Worm (Caenorhabditis elegans): ENCODE data around the gene gst-36.

Gene gst-36

DNA sequence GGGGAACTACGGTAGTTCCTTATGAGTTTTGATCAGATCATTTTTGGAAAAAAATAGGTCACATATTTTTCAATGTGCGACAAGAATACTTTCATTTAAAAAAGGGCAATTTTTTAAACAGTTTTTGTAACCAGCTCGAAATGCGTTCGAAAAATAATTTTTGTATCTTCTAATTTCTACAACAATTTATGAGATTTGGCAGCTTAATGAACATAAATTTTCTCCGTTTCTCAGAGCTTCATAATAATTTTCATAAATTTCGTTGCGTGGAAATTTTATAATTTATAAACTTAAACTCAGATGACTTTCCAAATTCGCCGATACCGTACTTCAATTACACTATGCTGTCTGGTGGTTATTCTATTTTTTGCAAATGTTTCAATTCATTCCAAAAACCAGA is 32.1 kb upstream of the gst-36 start, which contains the start of gene F21G4.3:
F21G4.3 (plus strand) TSS at position 301 of the 400 bp plus-strand sequence.
- TF ChIP-seq ceh-31 (tag; optimal IDR thresholded peaks at IDR 0.05) (no peak), nhr-11 (tag; optimal IDR thresholded peaks at IDR 0.05) (no peak), ref-2 (tag; optimal IDR thresholded peaks at IDR 0.05) (no peak), hlh-6 (tag; optimal IDR thresholded peaks at IDR 0.05) (no peak), ceh-14 (tag; optimal IDR thresholded peaks at IDR 0.05) (no peak), ama-1 (optimal IDR thresholded peaks at IDR 0.05) (no peak), pha-2 (tag; optimal IDR thresholded peaks at IDR 0.05) (no peak), ztf-16 (tag; optimal IDR thresholded peaks at IDR 0.05) (no peak), unc-55 (GFP tag; optimal IDR thresholded peaks at IDR 0.05) (no peak), ets-4 (tag; optimal IDR thresholded peaks at IDR 0.05) (no peak), hlh-30 (tag; optimal IDR thresholded peaks at IDR 0.05; ENCODE audit: insufficient read depth) (no peak), hlh-15 (tag; optimal IDR thresholded peaks at IDR 0.05) (no peak), dmd-4 (tag; optimal IDR thresholded peaks at IDR 0.05; ENCODE audit: borderline replicate concordance) (no peak), unc-86 (tag; optimal IDR thresholded peaks at IDR 0.05) (no peak), ceh-34 (tag; optimal IDR thresholded peaks at IDR 0.05) (no peak), lim-6 (tag; optimal IDR thresholded peaks at IDR 0.05) (no peak), syd-9 (tag; optimal IDR thresholded peaks at IDR 0.05) (no peak)

- TF ChIP-seq ceh-48 (tag; optimal IDR thresholded peaks at IDR 0.05) (no peak), pha-2 (tag; optimal IDR thresholded peaks at IDR 0.05) (no peak), hlh-30 (tag; optimal IDR thresholded peaks at IDR 0.05; ENCODE audit: insufficient read depth) (no peak), hlh-6 (tag; optimal IDR thresholded peaks at IDR 0.05) (no peak), hlh-13 (GFP tag; optimal IDR thresholded peaks at IDR 0.05) (no peak), tbx-2 (tag; optimal IDR thresholded peaks at IDR 0.05) (no peak), madf-2 (tag; optimal IDR thresholded peaks at IDR 0.05) (no peak), K02D7.2 (tag; optimal IDR thresholded peaks at IDR 0.05) (no peak), sox-4 (tag; optimal IDR thresholded peaks at IDR 0.05) (no peak), dve-1 (tag; optimal IDR thresholded peaks at IDR 0.05) (no peak)
Observed at ce11 chrX:9893069-9893468, 30.3 kb upstream of the gst-36 start.

- no peak for TF ChIP-seq pag-3 (tag; optimal IDR thresholded peaks at IDR 0.05; ENCODE audit: borderline replicate concordance)
- TF ChIP-seq fax-1 (tag; optimal IDR thresholded peaks at IDR 0.05) = no peak
- no peak for TF ChIP-seq C38D4.7 (GFP tag; optimal IDR thresholded peaks at IDR 0.05)
- TF ChIP-seq ceh-31 (tag; optimal IDR thresholded peaks at IDR 0.05) = no peak
- TF ChIP-seq eyg-1 (tag; optimal IDR thresholded peaks at IDR 0.05) = no peak
- no peak for TF ChIP-seq ceh-2 (tag; optimal IDR thresholded peaks at IDR 0.05)
- TF ChIP-seq unc-3 (GFP tag; conservative IDR thresholded peaks at IDR 0.05) = no peak
- no peak for TF ChIP-seq unc-3 (tag; optimal IDR thresholded peaks at IDR 0.05)
- TF ChIP-seq nhr-232 (tag; optimal IDR thresholded peaks at IDR 0.05) = no peak
- TF ChIP-seq hlh-15 (tag; optimal IDR thresholded peaks at IDR 0.05) = no peak
- TF ChIP-seq ceh-14 (tag; optimal IDR thresholded peaks at IDR 0.05) = no peak
- TF ChIP-seq ztf-16 (tag; optimal IDR thresholded peaks at IDR 0.05) = no peak
- TF ChIP-seq hlh-13 (GFP tag; optimal IDR thresholded peaks at IDR 0.05) = no peak
- TF ChIP-seq C08G9.2 (tag; optimal IDR thresholded peaks at IDR 0.05) = no peak
- no peak for TF ChIP-seq nhr-11 (tag; optimal IDR thresholded peaks at IDR 0.05)
Observed at ce11 chrX:9892323-9892722, 29.6 kb upstream of the gst-36 start, which contains the start of gene F21G4.1. Gene F21G4.1, minus strand, starts transcription at chrX:9892328.

- no peak for TF ChIP-seq ceh-6 (GFP tag; optimal IDR thresholded peaks at IDR 0.05)
- no peak for TF ChIP-seq gmeb-2 (tag; optimal IDR thresholded peaks at IDR 0.05)
- TF ChIP-seq nfya-1 (tag; optimal IDR thresholded peaks at IDR 0.05) = no peak
Observed at ce11 chrX:9883837-9884324, 21.1 kb upstream of the gst-36 start, which contains the start of gene mrp-4. Gene mrp-4, plus strand, starts transcription at chrX:9884274.

Measured in whole organism, late embryonic.